Worm (Caenorhabditis elegans): ENCODE data around the gene cutl-16.
A peak's percentile ranks its signal among the peaks of the same experiment; 100 is the strongest.

Gene cutl-16

DNA sequence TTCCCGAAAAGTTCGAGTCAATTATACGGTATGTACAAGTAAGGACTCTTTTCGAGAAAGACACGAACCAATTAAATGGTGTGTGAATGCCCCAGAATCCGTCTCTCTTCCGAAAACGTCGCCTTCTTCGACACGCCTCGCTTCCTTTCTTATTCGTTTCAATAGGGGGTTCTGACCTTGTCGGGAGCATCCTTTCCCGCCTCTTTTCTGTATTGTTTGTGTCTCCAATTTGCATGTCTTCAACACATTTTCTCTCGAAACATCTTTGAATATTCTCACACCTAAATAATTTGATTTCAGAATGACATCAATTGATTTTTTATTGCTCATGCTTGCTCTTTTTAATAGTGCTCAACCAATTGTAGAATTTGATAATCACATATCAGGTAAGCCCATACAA, at the start of gene cutl-16:
TSS of gene cutl-16 (plus strand) at position 301 of the 400 bp plus-strand sequence.
- TF ChIP-seq ceh-36 (tag; optimal IDR thresholded peaks at IDR 0.05) (no peak), tbx-11 (GFP tag; IDR thresholded peaks at IDR 0.05) (no peak), aly-1 (tag; optimal IDR thresholded peaks at IDR 0.05) (no peak), ceh-13 (GFP tag; optimal IDR thresholded peaks at IDR 0.05) (no peak), pes-1 (GFP tag; IDR thresholded peaks at IDR 0.05) (no peak), ets-7 (tag; optimal IDR thresholded peaks at IDR 0.05) (no peak), hmbx-1 (tag; optimal IDR thresholded peaks at IDR 0.05) (no peak), hnd-1 (tag; optimal IDR thresholded peaks at IDR 0.05) (no peak), sea-1 (GFP tag; conservative IDR thresholded peaks at IDR 0.05) (no peak), hmg-4 (GFP tag; optimal IDR thresholded peaks at IDR 0.05) (no peak), tbx-37 (GFP tag; conservative IDR thresholded peaks at IDR 0.05) (no peak), flt-1 (GFP tag; IDR thresholded peaks at IDR 0.05) (no peak), tra-4 (tag; optimal IDR thresholded peaks at IDR 0.05) (no peak), ama-1 (optimal IDR thresholded peaks at IDR 0.05) (no peak), F13C5.2 (tag; optimal IDR thresholded peaks at IDR 0.05) (no peak), scrt-1 (GFP tag; IDR thresholded peaks at IDR 0.05) (no peak), B0310.2 (tag; optimal IDR thresholded peaks at IDR 0.05) (no peak)

ce11 chrII:6394037-6394436, 47.2 kb upstream of the cutl-16 start:
- TF ChIP-seq ama-1 (optimal IDR thresholded peaks at IDR 0.05) (no peak), ets-7 (tag; optimal IDR thresholded peaks at IDR 0.05) (no peak), F13C5.2 (tag; optimal IDR thresholded peaks at IDR 0.05) (no peak), tbx-37 (GFP tag; conservative IDR thresholded peaks at IDR 0.05) (no peak), hnd-1 (tag; optimal IDR thresholded peaks at IDR 0.05) (no peak), B0310.2 (tag; optimal IDR thresholded peaks at IDR 0.05) (no peak), pes-1 (GFP tag; IDR thresholded peaks at IDR 0.05) (no peak)

DNA sequence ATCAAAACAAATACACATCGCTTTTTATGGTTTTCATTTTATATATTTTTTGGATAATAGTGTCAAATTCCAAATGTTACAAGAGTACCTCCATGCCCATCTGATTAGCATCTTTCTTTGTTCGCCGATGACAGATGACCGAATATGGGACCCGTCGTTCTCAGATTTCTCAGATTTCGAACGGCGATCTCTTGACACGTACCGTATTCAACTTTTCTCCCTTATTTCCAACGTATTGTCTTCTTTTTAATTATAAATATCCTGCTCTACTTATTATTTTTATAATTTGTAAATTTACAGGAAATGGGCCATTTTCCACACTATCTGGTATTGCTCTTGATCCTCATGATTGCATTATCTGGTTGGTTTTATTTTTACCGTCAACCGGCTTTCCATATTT, 42.8 kb upstream of the cutl-16 start, which contains the start of gene zig-10:
TSS of gene zig-10 (plus strand) at position 301 of the 400 bp plus-strand sequence.
- TF ChIP-seq hmbx-1 (tag; optimal IDR thresholded peaks at IDR 0.05) (no peak), aly-1 (tag; optimal IDR thresholded peaks at IDR 0.05) (no peak), F13C5.2 (tag; optimal IDR thresholded peaks at IDR 0.05) (no peak)

DNA sequence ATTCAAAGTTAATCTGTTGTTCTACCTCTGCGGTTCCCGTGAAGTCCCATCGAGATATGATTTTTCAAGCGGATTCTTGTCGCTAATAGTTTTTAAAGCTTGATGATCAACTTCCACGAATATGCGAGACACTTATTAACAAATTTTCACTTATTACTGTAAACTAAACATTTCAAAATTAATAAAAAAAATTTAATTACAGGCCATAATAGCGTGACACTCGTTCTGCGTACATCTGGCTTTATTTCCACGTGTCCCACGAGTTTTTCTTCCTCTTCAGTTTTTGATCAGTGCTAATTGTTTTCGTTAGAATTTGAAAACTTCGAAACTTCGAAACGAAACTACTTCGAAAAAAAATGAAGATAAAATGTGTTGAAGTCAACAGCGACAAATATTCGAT, 39.6 kb upstream of the cutl-16 start, which contains the start of gene btb-2:
TSS of gene btb-2 (plus strand) at position 301 of the 400 bp plus-strand sequence.
- TF ChIP-seq B0310.2 (tag; optimal IDR thresholded peaks at IDR 0.05) (no peak), ets-7 (tag; optimal IDR thresholded peaks at IDR 0.05) (no peak), sea-1 (GFP tag; conservative IDR thresholded peaks at IDR 0.05) (no peak), F13C5.2 (tag; optimal IDR thresholded peaks at IDR 0.05) (no peak), ceh-36 (tag; optimal IDR thresholded peaks at IDR 0.05) (no peak), pes-1 (GFP tag; IDR thresholded peaks at IDR 0.05) (no peak), ama-1 (optimal IDR thresholded peaks at IDR 0.05) (no peak), flt-1 (GFP tag; IDR thresholded peaks at IDR 0.05) (no peak), hnd-1 (tag; optimal IDR thresholded peaks at IDR 0.05) (no peak), tbx-11 (GFP tag; IDR thresholded peaks at IDR 0.05) (no peak), hmbx-1 (tag; optimal IDR thresholded peaks at IDR 0.05) (no peak), scrt-1 (GFP tag; IDR thresholded peaks at IDR 0.05) (no peak), ceh-13 (GFP tag; optimal IDR thresholded peaks at IDR 0.05) (no peak), tbx-37 (GFP tag; conservative IDR thresholded peaks at IDR 0.05) (no peak), tra-4 (tag; optimal IDR thresholded peaks at IDR 0.05) (no peak), hmg-4 (GFP tag; optimal IDR thresholded peaks at IDR 0.05) (no peak), aly-1 (tag; optimal IDR thresholded peaks at IDR 0.05) (no peak)

- TF ChIP-seq tra-4 (tag; optimal IDR thresholded peaks at IDR 0.05): no peak
Measured at ce11 chrII:6403233-6403632, 38.0 kb upstream of the cutl-16 start, which contains the start of gene T25D10.1. Gene T25D10.1, plus strand, starts transcription at chrII:6403401.

- no peak for TF ChIP-seq F13C5.2 (tag; optimal IDR thresholded peaks at IDR 0.05)
- no peak for TF ChIP-seq hmbx-1 (tag; optimal IDR thresholded peaks at IDR 0.05)
- no peak for TF ChIP-seq B0310.2 (tag; optimal IDR thresholded peaks at IDR 0.05)
- no peak for TF ChIP-seq flt-1 (GFP tag; IDR thresholded peaks at IDR 0.05)
- no peak for TF ChIP-seq aly-1 (tag; optimal IDR thresholded peaks at IDR 0.05)
- TF ChIP-seq ama-1 (optimal IDR thresholded peaks at IDR 0.05): no peak
- TF ChIP-seq tra-4 (tag; optimal IDR thresholded peaks at IDR 0.05): no peak
- no peak for TF ChIP-seq sea-1 (GFP tag; conservative IDR thresholded peaks at IDR 0.05)
- no peak for TF ChIP-seq scrt-1 (GFP tag; IDR thresholded peaks at IDR 0.05)
- TF ChIP-seq tbx-11 (GFP tag; IDR thresholded peaks at IDR 0.05): no peak
- TF ChIP-seq ets-7 (tag; optimal IDR thresholded peaks at IDR 0.05): no peak
- TF ChIP-seq hnd-1 (tag; optimal IDR thresholded peaks at IDR 0.05): no peak
- TF ChIP-seq ceh-36 (tag; optimal IDR thresholded peaks at IDR 0.05): no peak
- TF ChIP-seq pes-1 (GFP tag; IDR thresholded peaks at IDR 0.05): no peak
- TF ChIP-seq tbx-37 (GFP tag; conservative IDR thresholded peaks at IDR 0.05): no peak
- no peak for TF ChIP-seq ceh-13 (GFP tag; optimal IDR thresholded peaks at IDR 0.05)
- no peak for TF ChIP-seq hmg-4 (GFP tag; optimal IDR thresholded peaks at IDR 0.05)
Measured at ce11 chrII:6407279-6407678, 33.9 kb upstream of the cutl-16 start, which contains the start of gene spp-11. Gene spp-11, minus strand, starts transcription at chrII:6407379.

- no peak for TF ChIP-seq hmbx-1 (tag; optimal IDR thresholded peaks at IDR 0.05)
- peak; percentile 54 for TF ChIP-seq hmg-4 (GFP tag; optimal IDR thresholded peaks at IDR 0.05)
Measured at ce11 chrII:6409098-6409497, 32.1 kb upstream of the cutl-16 start.

DNA sequence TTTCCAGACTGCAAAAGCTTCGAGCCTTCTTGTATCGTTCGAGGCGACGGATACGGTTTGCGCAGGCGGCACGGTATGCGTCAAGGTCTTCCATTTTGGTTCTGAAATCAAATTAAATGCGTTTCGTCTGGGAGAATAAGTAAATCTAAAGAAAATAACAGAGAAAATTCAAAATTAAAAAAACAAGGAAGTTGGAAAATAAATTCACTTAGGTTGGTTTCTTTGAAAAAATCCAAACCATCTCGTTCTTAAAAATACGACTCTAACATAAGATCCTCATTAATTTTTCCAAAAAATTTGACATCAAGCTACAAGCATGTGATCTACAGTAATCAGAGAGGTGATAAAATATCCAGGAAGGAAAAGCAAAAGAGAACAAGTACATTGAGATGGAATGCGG, 31.0 kb upstream of the cutl-16 start, which contains the start of gene T25D10.4:
TSS of gene T25D10.4 (minus strand) at position 101 of the 400 bp plus-strand sequence.
- TF ChIP-seq aly-1 (tag; optimal IDR thresholded peaks at IDR 0.05) (no peak), tbx-11 (GFP tag; IDR thresholded peaks at IDR 0.05) (no peak), ceh-13 (GFP tag; optimal IDR thresholded peaks at IDR 0.05) (no peak), ets-7 (tag; optimal IDR thresholded peaks at IDR 0.05) (no peak), hnd-1 (tag; optimal IDR thresholded peaks at IDR 0.05) (no peak), flt-1 (GFP tag; IDR thresholded peaks at IDR 0.05) (no peak), hmg-4 (GFP tag; optimal IDR thresholded peaks at IDR 0.05) (no peak), B0310.2 (tag; optimal IDR thresholded peaks at IDR 0.05) (no peak), ama-1 (optimal IDR thresholded peaks at IDR 0.05) (no peak), hmbx-1 (tag; optimal IDR thresholded peaks at IDR 0.05) (no peak), tra-4 (tag; optimal IDR thresholded peaks at IDR 0.05) (no peak), ceh-36 (tag; optimal IDR thresholded peaks at IDR 0.05) (no peak), pes-1 (GFP tag; IDR thresholded peaks at IDR 0.05) (no peak), scrt-1 (GFP tag; IDR thresholded peaks at IDR 0.05) (no peak), sea-1 (GFP tag; conservative IDR thresholded peaks at IDR 0.05) (no peak), tbx-37 (GFP tag; conservative IDR thresholded peaks at IDR 0.05) (no peak), F13C5.2 (tag; optimal IDR thresholded peaks at IDR 0.05) (no peak)
